Worm (Caenorhabditis elegans) whole organism, L1 larva: ENCODE data around the gene rsu-1.

Experiments used
- C34B4.2 ChIP-seq: sonication (generic microtip); optimal IDR thresholded peaks from 2 replicates; lab custom pipeline; 2017; ENCODE audit warnings: mild to moderate bottlenecking, missing genetic modification characterization, missing compliant biosample characterization
- egl-27 ChIP-seq, 2 experiments: fragments of 150-350 bp in 1 of 2; sonication (generic microtip); optimal IDR thresholded peaks; 3 replicates each; lab custom pipeline; 2017 to 2018; ENCODE audit warnings: missing biosample characterization in 2 of 2, missing genetic modification characterization in 2 of 2, missing genetic modification reagents in 2 of 2
- hlh-4 ChIP-seq: sonication (generic microtip); optimal IDR thresholded peaks from 2 replicates; lab custom pipeline; 2016; ENCODE audit warnings: mild to moderate bottlenecking, missing genetic modification characterization, missing compliant biosample characterization
- unc-130 ChIP-seq: fragments of 150-350 bp; optimal IDR thresholded peaks from 2 replicates; lab custom pipeline; 2017; ENCODE audit warnings: missing biosample characterization, missing genetic modification characterization, inconsistent platforms
- zag-1 ChIP-seq: fragments of 150-350 bp; optimal IDR thresholded peaks from 2 replicates; lab custom pipeline; 2014; ENCODE audit warnings: missing biosample characterization, missing genetic modification characterization
- ztf-11 ChIP-seq, 2 experiments: sonication (generic microtip); optimal IDR thresholded peaks; 2 replicates each; lab custom pipeline; 2016 to 2017; ENCODE audit warnings: missing genetic modification characterization in 2 of 2, missing biosample characterization in 1 of 2, missing compliant biosample characterization in 1 of 2

DNA sequence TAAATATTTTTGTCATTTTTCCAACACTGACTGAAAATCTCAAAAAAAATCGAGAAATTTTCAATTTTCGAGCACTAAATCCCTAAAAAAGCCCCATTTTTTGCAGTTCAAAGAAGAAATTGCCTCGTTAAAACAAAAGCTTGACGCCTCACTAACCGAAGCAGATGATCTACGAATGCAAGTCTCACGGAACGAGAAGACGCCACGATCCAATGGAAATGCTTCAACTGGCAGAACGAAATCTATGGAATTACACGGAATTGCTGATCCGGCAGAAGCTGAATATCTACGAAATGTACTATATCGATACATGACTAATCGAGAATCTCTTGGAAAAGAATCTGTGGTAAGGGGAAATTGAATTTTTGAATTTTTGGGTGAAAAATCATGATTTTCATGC is 47.9 kb upstream of the rsu-1 start:
- TF ChIP-seq unc-130 (tag; lab: Kevin White, UChicago) = no peak
- TF ChIP-seq C34B4.2 = no peak
- no peak for TF ChIP-seq egl-27 (tag; optimal IDR thresholded peaks at IDR 0.05; lab: Kevin White, UChicago)
- no peak for TF ChIP-seq zag-1 (tag; lab: Kevin White, UChicago)
- no peak for TF ChIP-seq hlh-4 (tag; lab: Kevin White, UChicago)
- no peak for TF ChIP-seq ztf-11 (tag; optimal IDR thresholded peaks at IDR 0.05; lab: Kevin White, UChicago)
